Worm (Caenorhabditis elegans): ENCODE results near the gene Y62F5A.12.

Gene Y62F5A.12

ce11 chrII:11537115-11537514 is 2.8 kb upstream of the Y62F5A.12 start (continued):
- TF ChIP-seq C06A6.2 (GFP tag; conservative IDR thresholded peaks at IDR 0.05) (no peak), Y95B8A.8 (GFP tag; IDR thresholded peaks at IDR 0.05) (peak; percentile 81; the same call in 1 of the 2 replicates), B0035.1 (tag; optimal IDR thresholded peaks at IDR 0.05) (no peak), sptf-2 (GFP tag; optimal IDR thresholded peaks at IDR 0.05) (no peak), ZK185.1 (tag; optimal IDR thresholded peaks at IDR 0.05; ENCODE audit: poor library complexity, severe bottlenecking) (no peak), fkh-3 (tag; optimal IDR thresholded peaks at IDR 0.05) (no peak), chd-7 (tag; optimal IDR thresholded peaks at IDR 0.05) (no peak), unc-62 (GFP tag; optimal IDR thresholded peaks at IDR 0.05) (no peak), ztf-26 (tag; optimal IDR thresholded peaks at IDR 0.05) (no peak), cebp-1 (GFP tag; IDR thresholded peaks at IDR 0.05) (0 out of 2 replicates have a peak, but pooled peaks have one; percentile 27), cebp-1 (tag; optimal IDR thresholded peaks at IDR 0.05) (no peak), mes-4 (tag; optimal IDR thresholded peaks at IDR 0.05) (no peak), F52B5.7 (tag; optimal IDR thresholded peaks at IDR 0.05) (no peak), akir-1 (GFP tag; optimal IDR thresholded peaks at IDR 0.05) (no peak), K11D2.4 (GFP tag; IDR thresholded peaks at IDR 0.05) (no peak), mel-28 (tag; optimal IDR thresholded peaks at IDR 0.05; ENCODE audit: borderline replicate concordance) (no peak), snpc-1.1 (tag; optimal IDR thresholded peaks at IDR 0.05; ENCODE audit: insufficient read depth) (no peak), B0261.1 (tag; optimal IDR thresholded peaks at IDR 0.05) (no peak), madf-10 (tag; optimal IDR thresholded peaks at IDR 0.05) (no peak), lsy-27 (tag; optimal IDR thresholded peaks at IDR 0.05; ENCODE audit: borderline replicate concordance, insufficient read depth) (no peak), Y53F4B.3 (GFP tag; IDR thresholded peaks at IDR 0.05) (no peak), ceh-91 (GFP tag; IDR thresholded peaks at IDR 0.05) (peak; percentile 94), aptf-2 (GFP tag; conservative IDR thresholded peaks at IDR 0.05) (peak; percentile 85), Y53G8AR.9 (GFP tag; conservative IDR thresholded peaks at IDR 0.05) (0 out of 2 replicates have a peak, but pooled peaks have one; percentile 68), mxl-1 (tag; optimal IDR thresholded peaks at IDR 0.05) (no peak), nfyb-1 (GFP tag; IDR thresholded peaks at IDR 0.05) (no peak), bed-2 (GFP tag; IDR thresholded peaks at IDR 0.05) (peak; percentile 81; the same call in 1 of the 2 replicates), egl-18 (GFP tag; IDR thresholded peaks at IDR 0.05) (no peak), xnd-1 (tag; optimal IDR thresholded peaks at IDR 0.05) (peak; percentile 95), him-1 (tag; optimal IDR thresholded peaks at IDR 0.05) (peak; percentile 30), tlf-1 (GFP tag; optimal IDR thresholded peaks at IDR 0.05) (peak; percentile 81), attf-6 (GFP tag; IDR thresholded peaks at IDR 0.05) (0 out of 2 replicates have a peak, but pooled peaks have one; percentile 54), nfya-1 (tag; optimal IDR thresholded peaks at IDR 0.05; ENCODE audit: borderline replicate concordance, insufficient read depth) (no peak), F23B12.7 (tag; optimal IDR thresholded peaks at IDR 0.05; ENCODE audit: insufficient read depth) (no peak), ztf-3 (GFP tag; optimal IDR thresholded peaks at IDR 0.05) (no peak), ztf-18 (tag; optimal IDR thresholded peaks at IDR 0.05) (peak; percentile 2), bed-1 (GFP tag; IDR thresholded peaks at IDR 0.05) (no peak), dox-1 (GFP tag; IDR thresholded peaks at IDR 0.05) (peak; percentile 92), F22D6.2 (tag; optimal IDR thresholded peaks at IDR 0.05) (no peak), T26A5.8 (tag; optimal IDR thresholded peaks at IDR 0.05) (no peak), ceh-58 (GFP tag; IDR thresholded peaks at IDR 0.05) (0 out of 2 replicates have a peak, but pooled peaks have one; percentile 20), lin-35 (GFP tag; optimal IDR thresholded peaks at IDR 0.05) (peak in 2 of 3 experiments; percentile 38 to 44), nhr-120 (GFP tag; IDR thresholded peaks at IDR 0.05) (no peak), snpc-3.4 (tag; optimal IDR thresholded peaks at IDR 0.05) (peak; percentile 89), madf-6 (GFP tag; IDR thresholded peaks at IDR 0.05) (peak; percentile 98), let-607 (tag; optimal IDR thresholded peaks at IDR 0.05) (no peak), nfya-2 (GFP tag; IDR thresholded peaks at IDR 0.05) (no peak)

Data from whole organism, young adult.